Fruit fly (Drosophila melanogaster) whole organism, pupa: Measurements from ENCODE around the gene tweek.

Experiments
- CG10348 ChIP-seq: fragments of 200-800 bp; sonication (Bioruptor generic); IDR thresholded peaks from 2 replicates; pipeline ENCODE4 v1.3.6; 2022; ENCODE audit warnings: missing biosample characterization, missing genetic modification characterization
- CG12605 ChIP-seq: fragments of 200-800 bp; sonication (Bioruptor generic); IDR thresholded peaks from 2 replicates; pipeline ENCODE4 v1.3.6; 2022; ENCODE audit warnings: missing biosample characterization, missing genetic modification characterization
- CG13204 ChIP-seq: fragments of 200-800 bp; sonication (Bioruptor generic); optimal IDR thresholded peaks from 2 replicates; lab custom pipeline; 2018; ENCODE audit warnings: missing biosample characterization, mild to moderate bottlenecking, missing genetic modification characterization, moderate library complexity
- CG14655 ChIP-seq: fragments of 200-800 bp; sonication (Bioruptor generic); optimal IDR thresholded peaks from 3 replicates; lab custom pipeline; 2017; ENCODE audit warnings: mild to moderate bottlenecking, missing biosample characterization, missing genetic modification reagents, missing genetic modification characterization
- CG15710 ChIP-seq: fragments of 200-800 bp; sonication (Bioruptor generic); optimal IDR thresholded peaks from 2 replicates; lab custom pipeline; 2018; ENCODE audit warnings: missing biosample characterization, mild to moderate bottlenecking, missing genetic modification characterization, moderate library complexity
- CG32121 ChIP-seq: fragments of 200-800 bp; sonication (Bioruptor generic); IDR thresholded peaks from 2 replicates; pipeline ENCODE4 v1.3.6; 2022; ENCODE audit warnings: missing biosample characterization, missing genetic modification characterization
- CG34367 ChIP-seq: fragments of 200-800 bp; sonication (Bioruptor generic); optimal IDR thresholded peaks from 2 replicates; lab custom pipeline; 2018; ENCODE audit warnings: missing biosample characterization, mild to moderate bottlenecking, missing genetic modification characterization
- CG9948 ChIP-seq: fragments of 200-800 bp; sonication (Bioruptor generic); optimal IDR thresholded peaks from 2 replicates; lab custom pipeline; 2018; ENCODE audit warnings: missing biosample characterization, mild to moderate bottlenecking, missing genetic modification characterization, moderate library complexity
- D1 ChIP-seq: fragments of 200-800 bp; sonication (Bioruptor generic); optimal IDR thresholded peaks from 2 replicates; lab custom pipeline; 2018; ENCODE audit warnings: missing biosample characterization, mild to moderate bottlenecking, missing genetic modification characterization, moderate library complexity
- EcR ChIP-seq: fragments of 200-800 bp; sonication (Bioruptor generic); optimal IDR thresholded peaks from 3 replicates; lab custom pipeline; 2019; ENCODE audit warnings: missing biosample characterization, missing genetic modification characterization, mild to moderate bottlenecking, moderate library complexity, missing genetic modification reagents
- Ets98B ChIP-seq: fragments of 200-800 bp; sonication (Bioruptor generic); IDR thresholded peaks from 2 replicates; pipeline ENCODE4 v1.3.6; 2022; ENCODE audit warnings: missing biosample characterization, missing genetic modification characterization
- Pif1B ChIP-seq: fragments of 200-800 bp; sonication (Bioruptor generic); optimal IDR thresholded peaks from 3 replicates; lab custom pipeline; 2016; ENCODE audit warnings: missing biosample characterization, missing genetic modification characterization

DNA sequence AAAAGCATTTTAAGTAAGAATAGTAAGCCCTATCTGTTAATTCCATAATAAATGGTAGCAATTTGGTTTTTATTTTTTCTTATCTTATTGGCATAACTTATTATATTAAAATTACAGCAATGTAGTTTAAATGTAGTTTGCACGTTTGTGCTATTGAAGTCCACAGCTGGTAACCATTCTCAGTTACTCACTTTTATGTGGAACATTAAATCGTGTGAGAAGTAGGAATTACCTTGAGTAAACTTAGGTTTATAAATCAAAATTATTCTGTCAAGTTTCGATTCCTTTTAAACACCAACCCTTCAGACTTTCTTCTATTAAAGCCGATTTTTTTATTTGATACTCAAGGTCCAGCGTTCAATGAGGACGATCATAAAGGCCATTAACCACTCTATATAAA is 1.3 kb downstream of the tweek start, which contains the start of gene CG42556:
- TF ChIP-seq CG34367 (tag; lab: Kevin White, UChicago) = no peak
- TF ChIP-seq CG15710 = no peak
- TF ChIP-seq CG13204 = no peak
- TF ChIP-seq Pif1B (GFP tag; lab: Kevin White, UChicago) = no peak
- no peak for TF ChIP-seq CG10348 (GFP tag; lab: Robert Waterston, UW)
- TF ChIP-seq EcR (GFP tag; lab: Kevin White, UChicago) = no peak
- TF ChIP-seq Ets98B = no peak
- no peak for TF ChIP-seq CG32121 (GFP tag; lab: Robert Waterston, UW)
- no peak for TF ChIP-seq CG12605 (GFP tag; lab: Robert Waterston, UW)
- TF ChIP-seq CG14655 (GFP tag; lab: Kevin White, UChicago) = no peak
- no peak for TF ChIP-seq D1 (tag; lab: Kevin White, UChicago)
- TF ChIP-seq CG9948 (tag; lab: Kevin White, UChicago) = no peak
